Fruit fly (Drosophila melanogaster) Kc167 (cell line): ENCODE results near the gene CG14570.

Experiments
- Myc ChIP-seq: fragments of >200 bp; optimal IDR thresholded peaks from 2 replicates; lab custom pipeline; 2017; ENCODE audit warnings: missing external identifiers
- Sin3A ChIP-seq: fragments of >200 bp; optimal IDR thresholded peaks from 2 replicates; lab custom pipeline; 2018; ENCODE audit warnings: missing external identifiers
- h ChIP-seq: fragments of >200 bp; optimal IDR thresholded peaks from 3 replicates; lab custom pipeline; 2018; ENCODE audit warnings: missing external identifiers
- insv ChIP-seq: fragments of >200 bp; optimal IDR thresholded peaks from 3 replicates; lab custom pipeline; 2018; ENCODE audit warnings: missing external identifiers
- psq ChIP-seq: fragments of >200 bp; optimal IDR thresholded peaks from 2 replicates; lab custom pipeline; 2017; ENCODE audit warnings: missing external identifiers
- ttk ChIP-seq: sonication (Bioruptor generic); optimal IDR thresholded peaks from 2 replicates; lab custom pipeline; 2017; ENCODE audit warnings: missing external identifiers

The CG14570 gene

dm6 chr3L:21694647-21695046 lies 35.6 kb downstream of the CG14570 start:
- TF ChIP-seq h (lab: Kevin White, UChicago) (no peak), ttk (lab: Kevin White, UChicago) (no peak), psq (lab: Kevin White, UChicago) (no peak), Myc (lab: Kevin White, UChicago) (no peak), insv (lab: Kevin White, UChicago) (no peak), Sin3A (lab: Kevin White, UChicago) (no peak)

dm6 chr3L:21688607-21689129 lies 41.6 kb downstream of the CG14570 start:
- TF ChIP-seq psq (lab: Kevin White, UChicago) (no peak), Myc (lab: Kevin White, UChicago) (no peak), ttk (lab: Kevin White, UChicago) (no peak), h (lab: Kevin White, UChicago) (no peak), insv (lab: Kevin White, UChicago) (no peak), Sin3A (lab: Kevin White, UChicago) (no peak)

dm6 chr3L:21685753-21686152 lies 44.5 kb downstream of the CG14570 start:
- no peak for TF ChIP-seq ttk (lab: Kevin White, UChicago)
- TF ChIP-seq Myc (lab: Kevin White, UChicago) = no peak
- no peak for TF ChIP-seq psq (lab: Kevin White, UChicago)
- no peak for TF ChIP-seq h (lab: Kevin White, UChicago)
- no peak for TF ChIP-seq Sin3A (lab: Kevin White, UChicago)

- TF ChIP-seq h (lab: Kevin White, UChicago) = no peak
- TF ChIP-seq Myc (lab: Kevin White, UChicago) = no peak
- TF ChIP-seq ttk (lab: Kevin White, UChicago) = no peak
- TF ChIP-seq insv (lab: Kevin White, UChicago) = no peak
- TF ChIP-seq psq (lab: Kevin White, UChicago) = no peak
- TF ChIP-seq Sin3A (lab: Kevin White, UChicago) = no peak
Measured at dm6 chr3L:21683942-21684341, 46.3 kb downstream of the CG14570 start, which contains the start of gene Sfp78E. TSS of gene Sfp78E (minus strand) at chr3L:21684042.

- no peak for TF ChIP-seq psq (lab: Kevin White, UChicago)
- no peak for TF ChIP-seq h (lab: Kevin White, UChicago)
Measured at dm6 chr3L:21679687-21680086, 50.6 kb downstream of the CG14570 start, which contains the start of the genes Als2 and CG11248. TSS of gene Als2 (minus strand) at chr3L:21679755. TSS of gene CG11248 (plus strand) at chr3L:21680050.
